Worm (Caenorhabditis elegans): Measurements from ENCODE around the gene F56A8.3.
A peak's percentile ranks its signal among the peaks of the same experiment; 100 is the strongest.
"Not testable (repeated sequence)": the region's sequence is repeated elsewhere in the genome, so short reads cannot be mapped to it uniquely, and the experiment has no call there.

Gene F56A8.3

DNA sequence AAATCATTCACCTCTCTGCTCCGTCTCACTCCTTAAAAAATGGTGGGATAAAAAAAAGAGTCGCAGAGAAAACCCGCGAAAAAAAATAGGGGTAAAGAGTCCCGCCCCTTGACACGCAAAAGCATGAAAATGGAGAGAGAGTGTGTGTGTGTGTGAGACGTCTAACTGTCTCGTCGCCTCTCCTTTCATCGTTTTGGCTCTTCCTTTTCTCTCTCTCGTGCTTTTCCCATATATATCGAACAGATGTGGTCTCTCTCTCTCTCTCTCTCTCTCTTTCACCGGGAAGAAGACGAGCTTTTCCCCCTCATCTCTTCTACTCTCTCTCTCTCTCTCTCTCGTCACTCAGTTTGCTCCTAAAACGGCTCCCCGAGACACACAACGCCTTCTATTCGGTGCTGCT, 19.1 kb downstream of the F56A8.3 start (continued):
- TF ChIP-seq ceh-100 (GFP tag; IDR thresholded peaks at IDR 0.05), result 0 out of 2 replicates have a peak, but pooled peaks have one; percentile 9
- TF ChIP-seq zim-3 (tag; optimal IDR thresholded peaks at IDR 0.05), result no peak
- TF ChIP-seq hrde-1 (tag; optimal IDR thresholded peaks at IDR 0.05; ENCODE audit: borderline replicate concordance), result no peak
- no peak for TF ChIP-seq dpff-1 (tag; optimal IDR thresholded peaks at IDR 0.05)
- TF ChIP-seq lin-35 (GFP tag; optimal IDR thresholded peaks at IDR 0.05), result peak in 1 of 3 experiments; percentile 58
- TF ChIP-seq B0336.3 (GFP tag; IDR thresholded peaks at IDR 0.05), result no peak; the same call in 1 of the 2 replicates

DNA sequence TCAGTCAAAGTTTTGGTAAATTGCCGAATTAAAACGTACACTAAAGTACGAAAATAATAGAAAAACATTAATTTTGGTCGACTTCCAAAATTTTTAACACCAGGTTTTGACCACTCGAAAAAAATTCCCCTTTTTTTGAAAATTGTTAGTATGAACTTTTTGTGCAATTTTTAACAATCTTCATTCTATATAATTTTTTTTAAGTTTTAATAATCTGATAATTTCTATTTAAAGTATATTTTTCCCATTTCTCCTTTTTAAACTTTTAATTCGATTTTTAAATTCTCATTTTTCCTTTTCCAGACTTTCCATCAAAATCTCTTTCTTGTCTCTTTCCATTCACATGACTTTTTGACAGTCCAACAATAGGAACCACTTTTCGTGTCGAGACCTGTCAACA, 20.3 kb downstream of the F56A8.3 start, which contains the start of gene unc-64:
Gene unc-64, plus strand, starts transcription at position 301 of the 400 bp plus-strand sequence.
- TF ChIP-seq aptf-2 (GFP tag; conservative IDR thresholded peaks at IDR 0.05) (no peak), fkh-3 (tag; optimal IDR thresholded peaks at IDR 0.05) (no peak), T26A5.8 (tag; optimal IDR thresholded peaks at IDR 0.05) (no peak), egl-44 (GFP tag; IDR thresholded peaks at IDR 0.05) (no peak)

- TF ChIP-seq cebp-1 (GFP tag; IDR thresholded peaks at IDR 0.05) (peak; percentile 57; the same call in 1 of the 2 replicates), cebp-1 (tag; optimal IDR thresholded peaks at IDR 0.05) (peak; percentile 95), lin-35 (GFP tag; optimal IDR thresholded peaks at IDR 0.05) (peak in 1 of 3 experiments; percentile 44), T26A5.8 (tag; optimal IDR thresholded peaks at IDR 0.05) (no peak), snpc-3.4 (tag; optimal IDR thresholded peaks at IDR 0.05) (no peak)
Measured at ce11 chrIII:13277881-13278500, 21.3 kb downstream of the F56A8.3 start.

ce11 chrIII:13285421-13285820, 28.7 kb downstream of the F56A8.3 start, which contains the start of gene F56A8.8:
F56A8.8 (plus strand) TSS chrIII:13285721.
- TF ChIP-seq F57A8.1 (GFP tag; optimal IDR thresholded peaks at IDR 0.05) (no peak), rcor-1 (GFP tag; IDR thresholded peaks at IDR 0.05) (no peak), sea-2 (GFP tag; IDR thresholded peaks at IDR 0.05) (no peak), ceh-100 (GFP tag; IDR thresholded peaks at IDR 0.05) (no peak), ztf-28 (GFP tag; IDR thresholded peaks at IDR 0.05) (no peak)

ce11 chrIII:13292971-13293514, 36.4 kb downstream of the F56A8.3 start, which contains the start of gene set-25:
set-25 (minus strand) TSS chrIII:13293090.
- TF ChIP-seq rpc-1 (optimal IDR thresholded peaks at IDR 0.05), result peak; percentile 28
- TF ChIP-seq rpc-1 (tag; optimal IDR thresholded peaks at IDR 0.05); cebp-1 (GFP tag; IDR thresholded peaks at IDR 0.05): not testable (repeated sequence)
- TF ChIP-seq hmg-1.2 (GFP tag; IDR thresholded peaks at IDR 0.05), result 0 out of 2 replicates have a peak, but pooled peaks have one; percentile 17
- TF ChIP-seq mcd-1 (GFP tag; IDR thresholded peaks at IDR 0.05), result peak; percentile 63
- peak; percentile 4 for TF ChIP-seq cebp-1 (tag; optimal IDR thresholded peaks at IDR 0.05)
- TF ChIP-seq attf-5 (GFP tag; optimal IDR thresholded peaks at IDR 0.05), result peak; percentile 52
- peak; percentile 93 for TF ChIP-seq C06A6.2 (GFP tag; conservative IDR thresholded peaks at IDR 0.05)
- TF ChIP-seq egl-44 (GFP tag; IDR thresholded peaks at IDR 0.05), result peak; percentile 27; the same call in 1 of the 2 replicates
- TF ChIP-seq ceh-100 (GFP tag; IDR thresholded peaks at IDR 0.05), result peak; percentile 58; the same call in 1 of the 2 replicates
- peak; percentile 68 for TF ChIP-seq dox-1 (GFP tag; IDR thresholded peaks at IDR 0.05)

- peak; percentile 49 for TF ChIP-seq lin-40 (tag; optimal IDR thresholded peaks at IDR 0.05)
- TF ChIP-seq dpl-1 (GFP tag; optimal IDR thresholded peaks at IDR 0.05), result peak; percentile 15
- TF ChIP-seq lin-35 (GFP tag; optimal IDR thresholded peaks at IDR 0.05), result peak in 1 of 3 experiments; percentile 81
- not testable (repeated sequence) for TF ChIP-seq snpc-4 (GFP tag; optimal IDR thresholded peaks at IDR 0.05)
- TF ChIP-seq snpc-4 (tag; optimal IDR thresholded peaks at IDR 0.05), result peak in 1 of 4 experiments; percentile 8
- TF ChIP-seq D2030.7 (GFP tag; IDR thresholded peaks at IDR 0.05), result peak; percentile 44
- 0 out of 2 replicates have a peak, but pooled peaks have one; percentile 31 for TF ChIP-seq let-526 (GFP tag; IDR thresholded peaks at IDR 0.05)
- TF ChIP-seq ekl-4 (GFP tag; IDR thresholded peaks at IDR 0.05), result peak; percentile 70
- 0 out of 2 replicates have a peak, but pooled peaks have one; percentile 35 for TF ChIP-seq ztf-28 (GFP tag; IDR thresholded peaks at IDR 0.05)
- TF ChIP-seq Y79H2A.3 (GFP tag; conservative IDR thresholded peaks at IDR 0.05), result peak; percentile 71; the same call in 1 of the 2 replicates
- TF ChIP-seq Y67H2A.10 (GFP tag; conservative IDR thresholded peaks at IDR 0.05), result peak; percentile 79
- peak; percentile 66 for TF ChIP-seq hmg-1.2 (GFP tag; IDR thresholded peaks at IDR 0.05)
- TF ChIP-seq C17E4.6 (GFP tag; IDR thresholded peaks at IDR 0.05), result 0 out of 2 replicates have a peak, but pooled peaks have one; percentile 9
- TF ChIP-seq madf-6 (GFP tag; IDR thresholded peaks at IDR 0.05), result peak; percentile 66
- 0 out of 2 replicates have a peak, but pooled peaks have one; percentile 26 for TF ChIP-seq ceh-40 (GFP tag; IDR thresholded peaks at IDR 0.05)
Measured at ce11 chrIII:13296289-13296874, 39.7 kb downstream of the F56A8.3 start, which contains the start of gene npp-18. npp-18 (plus strand) TSS chrIII:13296853.

All from whole organism, young adult.